Fruit fly (Drosophila melanogaster) whole organism, prepupa: Measurements from ENCODE around the gene CG15525.

Source experiments
- Blimp-1 ChIP-seq: fragments of 200-800 bp; sonication (Bioruptor generic); optimal IDR thresholded peaks from 3 replicates; lab custom pipeline; 2017; ENCODE audit warnings: missing biosample characterization, missing genetic modification characterization, mild to moderate bottlenecking, moderate library complexity, missing genetic modification reagents
- CG10631 ChIP-seq: fragments of 200-800 bp; sonication (Bioruptor generic); optimal IDR thresholded peaks from 2 replicates; lab custom pipeline; 2016; ENCODE audit warnings: missing biosample characterization, missing genetic modification characterization
- CG10669 ChIP-seq: fragments of 200-800 bp; sonication (Bioruptor generic); optimal IDR thresholded peaks from 3 replicates; lab custom pipeline; 2018; ENCODE audit warnings: missing biosample characterization, mild to moderate bottlenecking, missing genetic modification characterization, moderate library complexity
- CG11294 ChIP-seq: fragments of 200-800 bp; sonication (Bioruptor generic); IDR thresholded peaks from 2 replicates; pipeline ENCODE4 v1.3.6; 2022; ENCODE audit warnings: missing biosample characterization, missing genetic modification characterization
- CG11762 ChIP-seq: fragments of 200-800 bp; sonication (Bioruptor generic); optimal IDR thresholded peaks from 3 replicates; lab custom pipeline; 2016; ENCODE audit warnings: missing biosample characterization, missing genetic modification characterization; ENCODE audit not compliant: insufficient read depth
- CG11902 ChIP-seq: fragments of 200-800 bp; sonication (Bioruptor generic); optimal IDR thresholded peaks from 3 replicates; lab custom pipeline; 2016; ENCODE audit warnings: missing biosample characterization, missing genetic modification characterization
- CG1621 ChIP-seq: fragments of 200-800 bp; sonication (Bioruptor generic); optimal IDR thresholded peaks from 3 replicates; lab custom pipeline; 2018; ENCODE audit warnings: missing biosample characterization, mild to moderate bottlenecking, missing genetic modification characterization
- CG16779 ChIP-seq: fragments of 200-800 bp; sonication (Bioruptor generic); optimal IDR thresholded peaks from 3 replicates; lab custom pipeline; 2017; ENCODE audit warnings: missing biosample characterization, mild to moderate bottlenecking, missing genetic modification characterization
- CG3032 ChIP-seq: fragments of 200-800 bp; optimal IDR thresholded peaks from 2 replicates; lab custom pipeline; 2019; ENCODE audit warnings: missing biosample characterization, mild to moderate bottlenecking, missing genetic modification characterization, moderate library complexity
- CG31627 ChIP-seq: fragments of 200-800 bp; sonication (Bioruptor generic); optimal IDR thresholded peaks from 3 replicates; lab custom pipeline; 2016; ENCODE audit warnings: missing biosample characterization, missing genetic modification characterization
- CG32006 ChIP-seq: fragments of 200-800 bp; sonication (Bioruptor generic); optimal IDR thresholded peaks from 3 replicates; lab custom pipeline; 2017; ENCODE audit warnings: missing biosample characterization, mild to moderate bottlenecking, missing genetic modification characterization
- CG34406 ChIP-seq: fragments of 200-800 bp; sonication (Bioruptor generic); optimal IDR thresholded peaks from 3 replicates; lab custom pipeline; 2016; ENCODE audit warnings: missing biosample characterization, missing genetic modification characterization
- CG3919 ChIP-seq: fragments of 200-800 bp; sonication (Bioruptor generic); optimal IDR thresholded peaks from 3 replicates; lab custom pipeline; 2016; ENCODE audit warnings: missing biosample characterization, missing genetic modification characterization
- CG4318 ChIP-seq: fragments of 200-800 bp; sonication (Bioruptor generic); optimal IDR thresholded peaks from 3 replicates; lab custom pipeline; 2017; ENCODE audit warnings: missing biosample characterization, mild to moderate bottlenecking, missing genetic modification characterization
- CG6276 ChIP-seq: fragments of 200-800 bp; sonication (Bioruptor generic); optimal IDR thresholded peaks from 2 replicates; lab custom pipeline; 2017; ENCODE audit warnings: missing biosample characterization, mild to moderate bottlenecking, missing genetic modification characterization
- CG6808 ChIP-seq: fragments of 200-800 bp; sonication (Bioruptor generic); optimal IDR thresholded peaks from 3 replicates; lab custom pipeline; 2017; ENCODE audit warnings: missing biosample characterization, missing genetic modification characterization, mild to moderate bottlenecking, moderate library complexity, missing genetic modification reagents
- CG7368 ChIP-seq: fragments of 200-800 bp; sonication (Bioruptor generic); optimal IDR thresholded peaks from 3 replicates; lab custom pipeline; 2016; ENCODE audit warnings: missing biosample characterization, missing genetic modification characterization
- CG8119 ChIP-seq: fragments of 200-800 bp; sonication (Bioruptor generic); IDR thresholded peaks from 3 replicates; pipeline ENCODE4 v1.3.6; 2022; ENCODE audit warnings: missing biosample characterization, missing genetic modification characterization
- CG8319 ChIP-seq: fragments of 200-800 bp; sonication (Bioruptor generic); optimal IDR thresholded peaks from 3 replicates; lab custom pipeline; 2016; ENCODE audit warnings: missing biosample characterization, missing genetic modification characterization
- CG8632 ChIP-seq: fragments of 200-800 bp; sonication (Bioruptor generic); optimal IDR thresholded peaks from 3 replicates; lab custom pipeline; 2016; ENCODE audit warnings: missing biosample characterization, missing genetic modification characterization
- CG9139 ChIP-seq: fragments of 200-800 bp; sonication (Bioruptor generic); optimal IDR thresholded peaks from 3 replicates; lab custom pipeline; 2017; ENCODE audit warnings: missing biosample characterization, mild to moderate bottlenecking, missing genetic modification characterization
- Eip75B ChIP-seq: fragments of 200-800 bp; sonication (Bioruptor generic); optimal IDR thresholded peaks from 3 replicates; lab custom pipeline; 2016; ENCODE audit warnings: missing biosample characterization, missing genetic modification characterization
- Eip78C ChIP-seq: fragments of 200-800 bp; sonication (Bioruptor generic); peaks from one replicate; lab custom pipeline; 2016; ENCODE audit warnings: missing biosample characterization, missing genetic modification characterization
- Eip93F ChIP-seq: fragments of 200-800 bp; sonication (Bioruptor generic); optimal IDR thresholded peaks from 2 replicates; lab custom pipeline; 2016; ENCODE audit warnings: missing biosample characterization, mild to moderate bottlenecking, missing genetic modification characterization
- Ets21C ChIP-seq: fragments of 200-800 bp; sonication (Bioruptor generic); optimal IDR thresholded peaks from 3 replicates; lab custom pipeline; 2016; ENCODE audit warnings: missing biosample characterization, missing genetic modification characterization
- Ets96B ChIP-seq: fragments of 200-800 bp; optimal IDR thresholded peaks from 2 replicates; lab custom pipeline; 2019; ENCODE audit warnings: missing biosample characterization, mild to moderate bottlenecking, missing genetic modification characterization, moderate library complexity
- Gug ChIP-seq: fragments of 200-800 bp; sonication (Bioruptor generic); IDR thresholded peaks from 2 replicates; pipeline ENCODE4 v1.3.6; 2022; ENCODE audit warnings: missing biosample characterization, missing genetic modification characterization
- Hr38 ChIP-seq: sonication (Bioruptor generic); optimal IDR thresholded peaks from 2 replicates; lab custom pipeline; 2016; ENCODE audit warnings: missing biosample characterization, missing genetic modification characterization
- Hr39 ChIP-seq: fragments of 200-800 bp; sonication (Bioruptor generic); optimal IDR thresholded peaks from 2 replicates; lab custom pipeline; 2016; ENCODE audit warnings: missing biosample characterization, missing genetic modification characterization
- Hr4 ChIP-seq: fragments of 200-800 bp; sonication (Bioruptor generic); optimal IDR thresholded peaks from 3 replicates; lab custom pipeline; 2016; ENCODE audit warnings: missing biosample characterization, missing genetic modification characterization
- Lpt ChIP-seq: fragments of 200-800 bp; sonication (Bioruptor generic); optimal IDR thresholded peaks from 3 replicates; lab custom pipeline; 2016; ENCODE audit warnings: missing biosample characterization, missing genetic modification characterization
- Met ChIP-seq: fragments of 200-800 bp; sonication (Bioruptor generic); optimal IDR thresholded peaks from 3 replicates; lab custom pipeline; 2016; ENCODE audit warnings: missing biosample characterization, missing genetic modification characterization
- OdsH ChIP-seq: fragments of 200-800 bp; sonication (Bioruptor generic); optimal IDR thresholded peaks from 3 replicates; lab custom pipeline; 2016; ENCODE audit warnings: missing biosample characterization, missing genetic modification characterization
- Smox ChIP-seq: fragments of 200-800 bp; sonication (Bioruptor generic); optimal IDR thresholded peaks from 3 replicates; lab custom pipeline; 2016; ENCODE audit warnings: missing biosample characterization, missing genetic modification characterization
- Sox14 ChIP-seq: fragments of 200-800 bp; sonication (Bioruptor generic); optimal IDR thresholded peaks from 3 replicates; lab custom pipeline; 2016; ENCODE audit warnings: missing biosample characterization, missing genetic modification characterization
- Sox15 ChIP-seq: fragments of 200-800 bp; sonication (Bioruptor generic); optimal IDR thresholded peaks from 3 replicates; lab custom pipeline; 2016; ENCODE audit warnings: missing biosample characterization, missing genetic modification characterization
- acj6 ChIP-seq: fragments of 200-800 bp; sonication (Bioruptor generic); optimal IDR thresholded peaks from 3 replicates; lab custom pipeline; 2016; ENCODE audit warnings: missing biosample characterization, missing genetic modification characterization
- cyc ChIP-seq: fragments of 200-800 bp; sonication (Bioruptor generic); optimal IDR thresholded peaks from 3 replicates; lab custom pipeline; 2016; ENCODE audit warnings: missing biosample characterization, missing genetic modification characterization
- dac ChIP-seq: fragments of 200-800 bp; sonication (Bioruptor generic); optimal IDR thresholded peaks from 2 replicates; lab custom pipeline; 2017; ENCODE audit warnings: missing biosample characterization, mild to moderate bottlenecking, missing genetic modification characterization
- dsx ChIP-seq: fragments of 200-800 bp; optimal IDR thresholded peaks from 3 replicates; lab custom pipeline; 2019; ENCODE audit warnings: missing biosample characterization, mild to moderate bottlenecking, missing genetic modification characterization, moderate library complexity; ENCODE audit not compliant: poor library complexity, severe bottlenecking
- eg ChIP-seq: fragments of 200-800 bp; sonication (Bioruptor generic); IDR thresholded peaks from 3 replicates; pipeline ENCODE4 v1.3.6; 2022; ENCODE audit warnings: missing biosample characterization, missing genetic modification characterization
- esn ChIP-seq: fragments of 200-800 bp; sonication (Bioruptor generic); optimal IDR thresholded peaks from 2 replicates; lab custom pipeline; 2016; ENCODE audit warnings: missing biosample characterization, mild to moderate bottlenecking, missing genetic modification characterization, moderate library complexity
- fd85E ChIP-seq: fragments of 200-800 bp; sonication (Bioruptor generic); optimal IDR thresholded peaks from 3 replicates; lab custom pipeline; 2016; ENCODE audit warnings: missing biosample characterization, missing genetic modification characterization
- lz ChIP-seq: fragments of 200-800 bp; sonication (Bioruptor generic); optimal IDR thresholded peaks from 3 replicates; lab custom pipeline; 2016; ENCODE audit warnings: missing biosample characterization, missing genetic modification characterization
- net ChIP-seq: fragments of 200-800 bp; sonication (Bioruptor generic); optimal IDR thresholded peaks from 3 replicates; lab custom pipeline; 2016; ENCODE audit warnings: missing biosample characterization, missing genetic modification characterization
- pdm3 ChIP-seq: fragments of 200-800 bp; sonication (Bioruptor generic); optimal IDR thresholded peaks from 3 replicates; lab custom pipeline; 2016; ENCODE audit warnings: missing biosample characterization, missing genetic modification characterization
- salr ChIP-seq, 2 experiments: fragments of 200-800 bp; sonication (Bioruptor generic); optimal IDR thresholded peaks; 3 replicates each; lab custom pipeline; 2016 to 2018; ENCODE audit warnings: missing biosample characterization in 2 of 2, missing genetic modification characterization in 2 of 2, mild to moderate bottlenecking in 1 of 2
- spab ChIP-seq: fragments of 200-800 bp; sonication (Bioruptor generic); optimal IDR thresholded peaks from 2 replicates; lab custom pipeline; 2017; ENCODE audit warnings: missing biosample characterization, mild to moderate bottlenecking, missing genetic modification characterization, missing genetic modification reagents
- ss ChIP-seq, 2 experiments: fragments of 200-800 bp; sonication (Bioruptor generic); optimal IDR thresholded peaks; 2 replicates in 1 of 2; 3 replicates in 1 of 2; lab custom pipeline; 2017 to 2018; ENCODE audit warnings: mild to moderate bottlenecking in 2 of 2, missing biosample characterization in 2 of 2, missing genetic modification characterization in 2 of 2, moderate library complexity in 1 of 2
- svp ChIP-seq: fragments of 200-800 bp; sonication (Bioruptor generic); peaks from one replicate; lab custom pipeline; 2016; ENCODE audit warnings: missing biosample characterization, missing genetic modification characterization
- topi ChIP-seq: fragments of 200-800 bp; sonication (Bioruptor generic); optimal IDR thresholded peaks from 3 replicates; lab custom pipeline; 2016; ENCODE audit warnings: missing biosample characterization, missing genetic modification characterization
- vri ChIP-seq: fragments of 200-800 bp; sonication (Bioruptor generic); optimal IDR thresholded peaks from 3 replicates; lab custom pipeline; 2016; ENCODE audit warnings: missing biosample characterization, mild to moderate bottlenecking, missing genetic modification characterization

CG15525 gene

dm6 chr3R:29997607-29998236 lies at the start of gene CG15525, which contains the start of gene CG11504:
Gene CG15525, minus strand, starts transcription at chr3R:29997676.
Gene CG11504, plus strand, starts transcription at chr3R:29997900.
- peak; percentile 50 for TF ChIP-seq CG31627
- TF ChIP-seq ss (GFP tag; optimal IDR thresholded peaks at IDR 0.05; lab: Kevin White, UChicago), result no peak
- TF ChIP-seq topi (GFP tag; lab: Kevin White, UChicago), result no peak
- TF ChIP-seq CG11762, result no peak
- no peak for TF ChIP-seq CG6808
- TF ChIP-seq Eip93F (GFP tag; lab: Kevin White, UChicago), result no peak
- TF ChIP-seq Hr39 (GFP tag; lab: Kevin White, UChicago), result no peak
- peak; percentile 33 for TF ChIP-seq Ets96B (tag; lab: Kevin White, UChicago)
- TF ChIP-seq eg (GFP tag; lab: Robert Waterston, UW), result no peak
- TF ChIP-seq Eip78C (GFP tag; lab: Kevin White, UChicago), result peak; percentile 79
- no peak for TF ChIP-seq Hr38 (GFP tag; lab: Kevin White, UChicago)
- TF ChIP-seq OdsH (GFP tag; lab: Kevin White, UChicago), result no peak
- TF ChIP-seq Smox (GFP tag; lab: Kevin White, UChicago), result no peak
- TF ChIP-seq CG34406 (GFP tag; lab: Kevin White, UChicago), result no peak
- TF ChIP-seq CG9139 (GFP tag; lab: Kevin White, UChicago), result no peak
- peak; percentile 57 for TF ChIP-seq lz (GFP tag; lab: Kevin White, UChicago)
- no peak for TF ChIP-seq Blimp-1 (GFP tag; lab: Kevin White, UChicago)
- TF ChIP-seq CG11294 (GFP tag; lab: Robert Waterston, UW), result no peak; the same call in 1 of the 2 replicates
- TF ChIP-seq CG7368, result no peak
- TF ChIP-seq Lpt (GFP tag; lab: Kevin White, UChicago), result no peak
- TF ChIP-seq CG16779, result no peak
- no peak for TF ChIP-seq CG4318
- TF ChIP-seq CG3032 (tag; lab: Kevin White, UChicago), result peak; percentile 20
- TF ChIP-seq CG1621 (tag; lab: Kevin White, UChicago), result no peak
- TF ChIP-seq CG8119 (GFP tag; lab: Robert Waterston, UW), result no peak
- no peak for TF ChIP-seq Eip75B (GFP tag; lab: Kevin White, UChicago)
- no peak for TF ChIP-seq svp (GFP tag; lab: Kevin White, UChicago)
- no peak for TF ChIP-seq salr (GFP tag; optimal IDR thresholded peaks at IDR 0.05; lab: Kevin White, UChicago)
- TF ChIP-seq Hr4 (GFP tag; lab: Kevin White, UChicago), result no peak
- TF ChIP-seq Sox15 (GFP tag; lab: Kevin White, UChicago), result no peak
- no peak for TF ChIP-seq fd85E (GFP tag; lab: Kevin White, UChicago)
- peak; percentile 52; the same call in 1 of the 2 replicates for TF ChIP-seq Gug
- TF ChIP-seq acj6 (GFP tag; lab: Kevin White, UChicago), result no peak
- no peak for TF ChIP-seq CG3919 (GFP tag; lab: Kevin White, UChicago)
- no peak for TF ChIP-seq net (GFP tag; lab: Kevin White, UChicago)
- peak; percentile 38 for TF ChIP-seq CG11902 (GFP tag; lab: Kevin White, UChicago)
- TF ChIP-seq cyc (GFP tag; lab: Kevin White, UChicago), result peak; percentile 49
- TF ChIP-seq pdm3, result no peak
- no peak for TF ChIP-seq Met (GFP tag; lab: Kevin White, UChicago)
- no peak for TF ChIP-seq Ets21C (GFP tag; lab: Kevin White, UChicago)
- no peak for TF ChIP-seq CG8319 (GFP tag; lab: Kevin White, UChicago)
- TF ChIP-seq spab (GFP tag; lab: Kevin White, UChicago), result no peak
- TF ChIP-seq esn (GFP tag; lab: Kevin White, UChicago), result peak; percentile 58
- no peak for TF ChIP-seq dac (GFP tag; lab: Kevin White, UChicago)
- no peak for TF ChIP-seq vri (GFP tag; lab: Kevin White, UChicago)
- TF ChIP-seq CG10631 (GFP tag; lab: Kevin White, UChicago), result no peak
- TF ChIP-seq CG10669, result no peak
- no peak for TF ChIP-seq CG8632 (GFP tag; lab: Kevin White, UChicago)
- TF ChIP-seq Sox14 (GFP tag; lab: Kevin White, UChicago), result peak; percentile 80
- TF ChIP-seq CG32006, result no peak
- no peak for TF ChIP-seq CG6276 (GFP tag; lab: Kevin White, UChicago)
- TF ChIP-seq dsx (GFP tag; lab: Kevin White, UChicago), result no peak
